Fruit fly (Drosophila melanogaster) whole organism, embryonic: ENCODE results near the gene spn-B.

ENCODE experiments used
- Aef1 ChIP-seq: fragments of 200-800 bp; sonication (Bioruptor generic); IDR thresholded peaks from 3 replicates; pipeline ENCODE4 v1.3.6; 2022; ENCODE audit warnings: missing biosample characterization, missing genetic modification characterization
- Antp ChIP-seq: fragments of 200-800 bp; sonication (Bioruptor generic); optimal IDR thresholded peaks from 3 replicates; lab custom pipeline; 2016; ENCODE audit warnings: missing biosample characterization, missing genetic modification characterization
- Asciz ChIP-seq: fragments of 200-800 bp; sonication (Bioruptor generic); optimal IDR thresholded peaks from 2 replicates; lab custom pipeline; 2017; ENCODE audit warnings: missing biosample characterization, mild to moderate bottlenecking, missing genetic modification characterization, missing genetic modification reagents
- CG10274 ChIP-seq: fragments of 200-800 bp; sonication (Bioruptor generic); optimal IDR thresholded peaks from 3 replicates; lab custom pipeline; 2017; ENCODE audit warnings: missing biosample characterization, mild to moderate bottlenecking, missing genetic modification characterization
- CG12219 ChIP-seq: fragments of 200-800 bp; sonication (Bioruptor generic); optimal IDR thresholded peaks from 3 replicates; lab custom pipeline; 2018; ENCODE audit warnings: missing biosample characterization, mild to moderate bottlenecking, missing genetic modification characterization
- CG15011 ChIP-seq: fragments of 200-800 bp; sonication (Bioruptor generic); optimal IDR thresholded peaks from 3 replicates; lab custom pipeline; 2018; ENCODE audit warnings: missing biosample characterization, mild to moderate bottlenecking, missing genetic modification characterization
- CG15514 ChIP-seq: fragments of 200-800 bp; sonication (Bioruptor generic); optimal IDR thresholded peaks from 3 replicates; lab custom pipeline; 2017; ENCODE audit warnings: missing biosample characterization, missing genetic modification characterization, mild to moderate bottlenecking, moderate library complexity, missing genetic modification reagents
- CG16815 ChIP-seq: fragments of 200-800 bp; sonication (Bioruptor generic); optimal IDR thresholded peaks from 3 replicates; lab custom pipeline; 2017; ENCODE audit warnings: missing biosample characterization, mild to moderate bottlenecking, missing genetic modification characterization
- CG17359 ChIP-seq: fragments of 200-800 bp; sonication (Bioruptor generic); optimal IDR thresholded peaks from 3 replicates; lab custom pipeline; 2018; ENCODE audit warnings: missing biosample characterization, mild to moderate bottlenecking, missing genetic modification characterization, moderate library complexity
- CG18262 ChIP-seq: fragments of 200-800 bp; optimal IDR thresholded peaks from 3 replicates; lab custom pipeline; 2019; ENCODE audit warnings: missing biosample characterization, mild to moderate bottlenecking, missing genetic modification characterization, moderate library complexity
- CG2202 ChIP-seq: fragments of 200-800 bp; sonication (Bioruptor generic); optimal IDR thresholded peaks from 2 replicates; lab custom pipeline; 2018; ENCODE audit warnings: missing biosample characterization, mild to moderate bottlenecking, missing genetic modification characterization
- CG2678 ChIP-seq: fragments of 200-800 bp; sonication (Bioruptor generic); optimal IDR thresholded peaks from 3 replicates; lab custom pipeline; 2019; ENCODE audit warnings: missing biosample characterization, mild to moderate bottlenecking, missing genetic modification characterization, moderate library complexity
- CG3995 ChIP-seq: fragments of 200-800 bp; sonication (Bioruptor generic); optimal IDR thresholded peaks from 3 replicates; lab custom pipeline; 2016; ENCODE audit warnings: missing biosample characterization, missing genetic modification characterization
- CG6689 ChIP-seq: fragments of 200-800 bp; sonication (Bioruptor generic); IDR thresholded peaks from 2 replicates; pipeline ENCODE4 v1.3.6; 2022; ENCODE audit warnings: missing biosample characterization, missing genetic modification characterization
- CG7271 ChIP-seq: fragments of 200-800 bp; sonication (Bioruptor generic); optimal IDR thresholded peaks from 2 replicates; lab custom pipeline; 2018; ENCODE audit warnings: missing biosample characterization, mild to moderate bottlenecking, missing genetic modification characterization, moderate library complexity
- CG7372 ChIP-seq: fragments of 200-800 bp; sonication (Bioruptor generic); IDR thresholded peaks from 2 replicates; pipeline ENCODE4 v1.3.6; 2022; ENCODE audit warnings: missing biosample characterization, missing genetic modification characterization
- CG8281 ChIP-seq: fragments of 200-800 bp; sonication (Bioruptor generic); optimal IDR thresholded peaks from 2 replicates; lab custom pipeline; 2018; ENCODE audit warnings: missing biosample characterization, mild to moderate bottlenecking, missing genetic modification characterization, moderate library complexity
- CG9727 ChIP-seq: fragments of 200-800 bp; sonication (Bioruptor generic); optimal IDR thresholded peaks from 3 replicates; lab custom pipeline; 2017; ENCODE audit warnings: missing biosample characterization, mild to moderate bottlenecking, missing genetic modification characterization
- CG9817 ChIP-seq: fragments of 200-800 bp; sonication (Bioruptor generic); optimal IDR thresholded peaks from 2 replicates; lab custom pipeline; 2018; ENCODE audit warnings: missing biosample characterization, mild to moderate bottlenecking, missing genetic modification characterization, moderate library complexity
- Chrac-16 ChIP-seq: fragments of 200-800 bp; sonication (Bioruptor generic); optimal IDR thresholded peaks from 3 replicates; lab custom pipeline; 2016; ENCODE audit warnings: missing biosample characterization, missing genetic modification characterization
- E2f2 ChIP-seq: fragments of 200-800 bp; sonication (Bioruptor generic); IDR thresholded peaks from 2 replicates; pipeline ENCODE4 v1.3.6; 2022; ENCODE audit warnings: missing biosample characterization, missing genetic modification characterization
- Fer1 ChIP-seq: fragments of 200-800 bp; sonication (Bioruptor generic); optimal IDR thresholded peaks from 2 replicates; lab custom pipeline; 2017; ENCODE audit warnings: missing biosample characterization, mild to moderate bottlenecking, missing genetic modification characterization
- Hr51 ChIP-seq, 2 experiments: fragments of 200-800 bp; sonication (Bioruptor generic); optimal IDR thresholded peaks; 2 replicates in 1 of 2; 3 replicates in 1 of 2; lab custom pipeline; 2016 to 2018; ENCODE audit warnings: missing biosample characterization in 2 of 2, missing genetic modification characterization in 2 of 2, mild to moderate bottlenecking in 1 of 2, moderate library complexity in 1 of 2
- Hsf ChIP-seq: fragments of 200-800 bp; sonication (Bioruptor generic); optimal IDR thresholded peaks from 3 replicates; lab custom pipeline; 2016; ENCODE audit warnings: missing biosample characterization, missing genetic modification characterization
- Myb ChIP-seq: fragments of 200-800 bp; sonication (Bioruptor generic); optimal IDR thresholded peaks from 2 replicates; lab custom pipeline; 2016; ENCODE audit warnings: missing biosample characterization, missing genetic modification characterization
- Ptx1 ChIP-seq: fragments of 200-800 bp; sonication (Bioruptor generic); IDR thresholded peaks from 2 replicates; pipeline ENCODE4 v1.3.6; 2022; ENCODE audit warnings: missing biosample characterization, missing genetic modification characterization
- Six4 ChIP-seq: fragments of 200-800 bp; sonication (Bioruptor generic); optimal IDR thresholded peaks from 2 replicates; lab custom pipeline; 2016; ENCODE audit warnings: missing biosample characterization, missing genetic modification characterization
- ab ChIP-seq: fragments of 200-800 bp; sonication (Bioruptor generic); optimal IDR thresholded peaks from 2 replicates; lab custom pipeline; 2016; ENCODE audit warnings: missing biosample characterization, missing genetic modification characterization
- bigmax ChIP-seq: fragments of 200-800 bp; sonication (Bioruptor generic); optimal IDR thresholded peaks from 2 replicates; lab custom pipeline; 2018; ENCODE audit warnings: missing biosample characterization, mild to moderate bottlenecking, missing genetic modification characterization
- bsh ChIP-seq, 2 experiments: fragments of 200-800 bp; sonication (Bioruptor generic); optimal IDR thresholded peaks; 2 replicates each; lab custom pipeline; 2017 to 2018; ENCODE audit warnings: mild to moderate bottlenecking in 2 of 2, missing biosample characterization in 2 of 2, missing genetic modification characterization in 2 of 2, moderate library complexity in 1 of 2
- cg ChIP-seq: fragments of 200-800 bp; sonication (Bioruptor generic); optimal IDR thresholded peaks from 3 replicates; lab custom pipeline; 2019; ENCODE audit warnings: missing biosample characterization, mild to moderate bottlenecking, missing genetic modification characterization, moderate library complexity
- crol ChIP-seq: fragments of 200-800 bp; sonication (Bioruptor generic); IDR thresholded peaks from 2 replicates; pipeline ENCODE4 v1.3.6; 2022; ENCODE audit warnings: missing biosample characterization, missing genetic modification characterization
- dati ChIP-seq: fragments of 200-800 bp; sonication (Bioruptor generic); IDR thresholded peaks from 2 replicates; pipeline ENCODE4 v1.3.6; 2022; ENCODE audit warnings: missing biosample characterization, missing genetic modification characterization
- en ChIP-seq: fragments of 200-800 bp; sonication (Bioruptor generic); optimal IDR thresholded peaks from 2 replicates; lab custom pipeline; 2016; ENCODE audit warnings: missing biosample characterization, missing genetic modification characterization
- fd64A ChIP-seq: fragments of 200-800 bp; sonication (Bioruptor generic); optimal IDR thresholded peaks from 3 replicates; lab custom pipeline; 2018; ENCODE audit warnings: missing biosample characterization, mild to moderate bottlenecking, missing genetic modification characterization
- hb ChIP-seq: fragments of 200-800 bp; sonication (Bioruptor generic); IDR thresholded peaks from 3 replicates; pipeline ENCODE4 v1.3.6; 2022; ENCODE audit warnings: missing biosample characterization, missing genetic modification characterization; ENCODE audit not compliant: partially characterized antibody
- her ChIP-seq: fragments of 200-800 bp; sonication (Bioruptor generic); optimal IDR thresholded peaks from 2 replicates; lab custom pipeline; 2016; ENCODE audit warnings: missing biosample characterization, missing genetic modification characterization
- odd ChIP-seq: fragments of 200-800 bp; sonication (Bioruptor generic); optimal IDR thresholded peaks from 2 replicates; lab custom pipeline; 2017; ENCODE audit warnings: missing biosample characterization, mild to moderate bottlenecking, missing genetic modification characterization
- otp ChIP-seq: fragments of 200-800 bp; sonication (Bioruptor generic); IDR thresholded peaks from 3 replicates; pipeline ENCODE4, ENCODE4 v1.3.6; 2022; ENCODE audit warnings: missing biosample characterization, missing genetic modification characterization
- ro ChIP-seq: fragments of 200-800 bp; sonication (Bioruptor generic); IDR thresholded peaks from 2 replicates; pipeline ENCODE4 v1.3.6; 2022; ENCODE audit warnings: missing biosample characterization, missing genetic modification characterization
- run ChIP-seq: fragments of 200-800 bp; sonication (Bioruptor generic); optimal IDR thresholded peaks from 3 replicates; lab custom pipeline; 2018; ENCODE audit warnings: missing biosample characterization, mild to moderate bottlenecking, missing genetic modification characterization
- sens ChIP-seq: fragments of 200-800 bp; sonication (Bioruptor generic); peaks from one replicate; lab custom pipeline; 2016; ENCODE audit warnings: missing biosample characterization, missing genetic modification characterization
- sim ChIP-seq: fragments of 200-800 bp; sonication (Bioruptor generic); IDR thresholded peaks from 2 replicates; pipeline ENCODE4 v1.3.6; 2022; ENCODE audit warnings: missing biosample characterization, missing genetic modification characterization
- stc ChIP-seq: fragments of 200-800 bp; sonication (Bioruptor generic); IDR thresholded peaks from 2 replicates; pipeline ENCODE4 v1.3.6; 2022; ENCODE audit warnings: missing biosample characterization, missing genetic modification characterization
- tap ChIP-seq: fragments of 200-800 bp; optimal IDR thresholded peaks from 3 replicates; lab custom pipeline; 2019; ENCODE audit warnings: missing biosample characterization, mild to moderate bottlenecking, missing genetic modification characterization, moderate library complexity
- tll ChIP-seq, 2 experiments: fragments of 200-800 bp in 1 of 2; fragments of >200 bp in 1 of 2; sonication (Bioruptor generic) in 1 of 2; optimal IDR thresholded peaks; 2 replicates each; lab custom pipeline; 2017 to 2019; ENCODE audit warnings: missing biosample characterization in 2 of 2, missing genetic modification characterization in 2 of 2, mild to moderate bottlenecking in 1 of 2, moderate library complexity in 1 of 2
- toy ChIP-seq: fragments of 200-800 bp; sonication (Bioruptor generic); IDR thresholded peaks from 2 replicates; pipeline ENCODE4 v1.3.6; 2022; ENCODE audit warnings: missing biosample characterization, missing genetic modification characterization
- vnd ChIP-seq: fragments of 200-800 bp; sonication (Bioruptor generic); IDR thresholded peaks from 3 replicates; pipeline ENCODE4 v1.3.6; 2022; ENCODE audit warnings: missing biosample characterization, missing genetic modification characterization; ENCODE audit not compliant: partially characterized antibody
- zen2 ChIP-seq: fragments of 200-800 bp; sonication (Bioruptor generic); IDR thresholded peaks from 3 replicates; pipeline ENCODE4 v1.3.6; 2022; ENCODE audit warnings: missing biosample characterization, missing genetic modification characterization; ENCODE audit not compliant: partially characterized antibody

Gene spn-B

dm6 chr3R:14370199-14370933, 42.5 kb downstream of the spn-B start (continued):
- TF ChIP-seq CG18262 (peak; percentile 58), CG3995 (GFP tag; lab: Kevin White, UChicago) (no peak), ab (GFP tag; lab: Kevin White, UChicago) (no peak), en (GFP tag; lab: Kevin White, UChicago) (peak; percentile 54), CG15011 (GFP tag; lab: Kevin White, UChicago) (peak; percentile 14), stc (GFP tag; lab: Robert Waterston, UW) (peak; percentile 85), vnd (GFP tag; lab: Robert Waterston, UW) (no peak), CG2202 (tag; lab: Kevin White, UChicago) (peak; percentile 19), fd64A (GFP tag; lab: Kevin White, UChicago) (no peak), CG12219 (GFP tag; lab: Kevin White, UChicago) (peak; percentile 78), Hr51 (GFP tag; optimal IDR thresholded peaks at IDR 0.05; lab: Kevin White, UChicago) (peak; percentile 46 to 89), sens (GFP tag; lab: Kevin White, UChicago) (peak; percentile 98), ro (GFP tag; lab: Robert Waterston, UW) (peak; percentile 25; the same call in 1 of the 2 replicates), CG7372 (GFP tag; lab: Robert Waterston, UW) (peak; percentile 73), tap (tag; lab: Kevin White, UChicago) (peak; percentile 11), Ptx1 (GFP tag; lab: Robert Waterston, UW) (peak; percentile 89), cg (peak; percentile 73), sim (GFP tag; lab: Robert Waterston, UW) (peak; percentile 61; the same call in 1 of the 2 replicates), Chrac-16 (GFP tag; lab: Kevin White, UChicago) (peak; percentile 56), odd (GFP tag; lab: Kevin White, UChicago) (peak; percentile 45), Asciz (GFP tag; lab: Kevin White, UChicago) (peak; percentile 61), dati (GFP tag; lab: Robert Waterston, UW) (peak; percentile 44; the same call in 1 of the 2 replicates), crol (GFP tag; lab: Robert Waterston, UW) (no peak), CG16815 (GFP tag; lab: Kevin White, UChicago) (peak; percentile 55), run (peak; percentile 46), CG6689 (GFP tag; lab: Robert Waterston, UW) (peak; percentile 86), CG15514 (GFP tag; lab: Kevin White, UChicago) (peak; percentile 48), hb (GFP tag; lab: Robert Waterston, UW) (no peak), CG9817 (tag; lab: Kevin White, UChicago) (peak; percentile 62), Six4 (GFP tag; lab: Kevin White, UChicago) (peak; percentile 48), Aef1 (GFP tag; lab: Robert Waterston, UW) (peak; percentile 79), CG17359 (peak; percentile 87), CG10274 (GFP tag; lab: Kevin White, UChicago) (no peak), CG8281 (tag; lab: Kevin White, UChicago) (peak; percentile 24), CG2678 (tag; lab: Kevin White, UChicago) (peak; percentile 78), CG9727 (peak; percentile 67), CG7271 (tag; lab: Kevin White, UChicago) (no peak), otp (GFP tag; lab: Robert Waterston, UW) (peak; percentile 75; the same call in 1 of the 3 replicates), Myb (GFP tag; lab: Kevin White, UChicago) (peak; percentile 61), Fer1 (GFP tag; lab: Kevin White, UChicago) (peak; percentile 53), bsh (GFP tag; optimal IDR thresholded peaks at IDR 0.05; lab: Kevin White, UChicago) (peak; percentile 80 to 93), bigmax (GFP tag; lab: Kevin White, UChicago) (no peak), toy (GFP tag; lab: Robert Waterston, UW) (no peak), Hsf (peak; percentile 85), zen2 (GFP tag; lab: Robert Waterston, UW) (no peak), E2f2 (peak; percentile 58; the same call in 1 of the 2 replicates), tll (GFP tag; optimal IDR thresholded peaks at IDR 0.05; lab: Kevin White, UChicago) (no peak), Antp (GFP tag; lab: Kevin White, UChicago) (peak; percentile 46), her (GFP tag; lab: Kevin White, UChicago) (peak; percentile 12)
